Fruit fly (Drosophila melanogaster): ENCODE measurements around the gene Nepl16.

Nepl16 gene

DNA sequence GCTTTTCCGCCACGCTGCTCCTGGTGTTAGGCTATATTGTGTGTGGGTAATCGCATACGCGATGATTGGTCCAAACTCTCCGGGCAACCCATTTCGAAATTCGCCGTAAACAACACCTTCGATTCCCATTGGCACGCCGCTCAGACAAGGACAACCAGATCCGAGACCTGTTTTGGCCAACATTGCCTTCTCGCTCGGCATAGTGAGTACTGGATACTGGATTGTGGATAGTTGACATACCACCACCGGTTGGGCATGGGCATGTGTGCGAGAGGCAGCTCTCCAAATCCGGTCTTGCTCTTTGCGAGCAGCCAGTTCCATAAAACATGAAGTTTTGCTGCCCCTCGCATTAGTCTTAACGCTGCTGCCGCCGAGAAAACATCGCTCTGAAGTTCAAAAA, 17.7 kb downstream of the Nepl16 start, which contains the start of gene fd96Cb (continued):
- TF ChIP-seq crp (GFP tag; optimal IDR thresholded peaks at IDR 0.05) = no peak
- no peak for TF ChIP-seq Hmr (GFP tag; optimal IDR thresholded peaks at IDR 0.05)
- TF ChIP-seq CG11398 (GFP tag; optimal IDR thresholded peaks at IDR 0.05) = no peak
- TF ChIP-seq cg (GFP tag; optimal IDR thresholded peaks at IDR 0.05) = peak; percentile 64
- TF ChIP-seq nom (GFP tag; optimal IDR thresholded peaks at IDR 0.05) = peak; percentile 31
- peak; percentile 31; the same call in 1 of the 2 replicates for TF ChIP-seq Adf1 (GFP tag; IDR thresholded peaks at IDR 0.05)
- peak; percentile 30 to 49 for TF ChIP-seq Trl (optimal IDR thresholded peaks at IDR 0.05)
- no peak for TF ChIP-seq Trl (GFP tag; optimal IDR thresholded peaks at IDR 0.05)
- TF ChIP-seq unpg (GFP tag; optimal IDR thresholded peaks at IDR 0.05) = no peak

DNA sequence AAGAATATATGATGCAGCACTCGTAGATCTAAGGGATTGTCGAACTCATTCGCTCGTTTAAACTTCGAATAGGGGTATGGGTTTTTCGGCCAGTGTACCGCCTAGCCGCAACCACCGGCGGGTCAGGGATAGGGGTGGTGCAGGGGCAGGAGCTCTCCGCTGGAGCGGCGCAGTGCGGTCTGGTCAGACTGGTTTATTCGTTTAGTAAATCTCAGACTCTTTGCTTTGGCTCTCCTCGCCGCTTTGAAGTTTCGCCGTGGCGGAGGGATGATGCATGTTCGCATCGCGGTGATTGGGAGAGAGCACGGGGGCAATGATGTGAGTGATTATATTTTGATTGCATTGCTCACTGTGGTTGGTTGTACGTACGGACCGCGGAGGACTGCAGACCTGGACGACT, 30.0 kb downstream of the Nepl16 start, which contains the start of gene fd96Ca:
TSS of gene fd96Ca (plus strand) at position 337 of the 400 bp plus-strand sequence.
- TF ChIP-seq crol (GFP tag; IDR thresholded peaks at IDR 0.05) (peak; percentile 84; the same call in 1 of the 2 replicates), Trl (optimal IDR thresholded peaks at IDR 0.05) (peak in 1 of 2 experiments; percentile 22), Trl (GFP tag; optimal IDR thresholded peaks at IDR 0.05) (no peak), CG16863 (GFP tag; optimal IDR thresholded peaks at IDR 0.05) (no peak), cas (GFP tag; IDR thresholded peaks at IDR 0.05) (no peak), Nf-YC (tag; optimal IDR thresholded peaks at IDR 0.05) (peak; percentile 92), zf30C (GFP tag; optimal IDR thresholded peaks at IDR 0.05) (peak; percentile 83), Nf-YB (GFP tag; optimal IDR thresholded peaks at IDR 0.05) (peak; percentile 95)

DNA sequence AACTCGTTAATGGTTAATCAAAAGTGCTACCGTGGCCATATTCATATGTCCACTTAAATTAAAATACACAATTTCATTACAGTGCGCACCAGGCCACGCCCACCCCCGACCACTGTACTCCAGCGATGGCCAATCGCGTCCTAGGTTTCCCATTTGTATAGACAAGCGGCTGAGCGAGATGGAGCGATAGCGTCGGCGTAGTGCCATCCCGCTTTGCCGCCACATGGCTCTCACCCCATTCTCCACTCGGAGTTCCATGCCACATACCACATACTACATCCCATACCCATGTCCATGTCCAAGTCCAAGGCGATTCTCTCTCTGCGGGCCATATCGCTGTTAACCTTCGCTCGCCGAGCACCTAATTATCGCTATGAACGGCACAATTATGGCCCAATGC, 31.9 kb downstream of the Nepl16 start:
- TF ChIP-seq ftz-f1 (GFP tag; optimal IDR thresholded peaks at IDR 0.05) (peak; percentile 39), Nf-YB (GFP tag; optimal IDR thresholded peaks at IDR 0.05) (peak; percentile 100), CoRest (tag; optimal IDR thresholded peaks at IDR 0.05) (peak; percentile 43), CG6854 (GFP tag; optimal IDR thresholded peaks at IDR 0.05) (no peak), luna (GFP tag; optimal IDR thresholded peaks at IDR 0.05) (no peak), row (GFP tag; IDR thresholded peaks at IDR 0.05) (peak; percentile 20; the same call in 1 of the 3 replicates), vvl (GFP tag; IDR thresholded peaks at IDR 0.05) (no peak; the same call in 1 of the 2 replicates), twi (tag; optimal IDR thresholded peaks at IDR 0.05) (peak; percentile 47), CG8944 (GFP tag; optimal IDR thresholded peaks at IDR 0.05) (no peak), wek (GFP tag; optimal IDR thresholded peaks at IDR 0.05) (peak; percentile 22), Med (GFP tag) (peak; percentile 80), CG34224 (GFP tag; IDR thresholded peaks at IDR 0.05; ENCODE audit: partially characterized antibody) (peak; percentile 41; the same call in 1 of the 3 replicates), hkb (optimal IDR thresholded peaks at IDR 0.05) (no peak), hkb (GFP tag; IDR thresholded peaks at IDR 0.05) (peak; percentile 24; the same call in 1 of the 2 replicates), sens (GFP tag) (peak; percentile 37), bbx (GFP tag; IDR thresholded peaks at IDR 0.05; ENCODE audit: partially characterized antibody) (peak; percentile 41; the same call in 1 of the 2 replicates), Trl (optimal IDR thresholded peaks at IDR 0.05) (no peak), Trl (GFP tag; optimal IDR thresholded peaks at IDR 0.05) (no peak), E2f2 (GFP tag; IDR thresholded peaks at IDR 0.05) (no peak), Awh (GFP tag; IDR thresholded peaks at IDR 0.05) (0 out of 2 replicates have a peak, but pooled peaks have one; percentile 8), ato (GFP tag; IDR thresholded peaks at IDR 0.05; ENCODE audit: partially characterized antibody) (0 out of 2 replicates have a peak, but pooled peaks have one; percentile 25), Nf-YC (tag; optimal IDR thresholded peaks at IDR 0.05) (peak; percentile 100), CG2199 (GFP tag; IDR thresholded peaks at IDR 0.05) (peak; percentile 75; the same call in 1 of the 3 replicates), grau (tag; optimal IDR thresholded peaks at IDR 0.05) (no peak), Jarid2 (GFP tag; optimal IDR thresholded peaks at IDR 0.05) (peak; percentile 92), CG10321 (GFP tag; IDR thresholded peaks at IDR 0.05) (peak; percentile 98), seq (GFP tag; IDR thresholded peaks at IDR 0.05) (peak; percentile 44; the same call in 1 of the 2 replicates), Nf-YA (GFP tag; IDR thresholded peaks at IDR 0.05) (peak; percentile 99), stc (GFP tag; IDR thresholded peaks at IDR 0.05) (peak; percentile 37; the same call in 1 of the 2 replicates), CG17361 (GFP tag; IDR thresholded peaks at IDR 0.05) (no peak), NfI (GFP tag; optimal IDR thresholded peaks at IDR 0.05) (no peak), CG1792 (GFP tag; optimal IDR thresholded peaks at IDR 0.05) (no peak), zf30C (GFP tag; optimal IDR thresholded peaks at IDR 0.05) (peak; percentile 41), CkIIα-i1 (GFP tag; IDR thresholded peaks at IDR 0.05) (no peak), jing (GFP tag; optimal IDR thresholded peaks at IDR 0.05) (peak; percentile 85), cg (GFP tag; optimal IDR thresholded peaks at IDR 0.05) (peak; percentile 40), CG1832 (GFP tag; optimal IDR thresholded peaks at IDR 0.05) (peak; percentile 94)
